Worm (Caenorhabditis elegans): ENCODE measurements around the gene gei-13.

DNA sequence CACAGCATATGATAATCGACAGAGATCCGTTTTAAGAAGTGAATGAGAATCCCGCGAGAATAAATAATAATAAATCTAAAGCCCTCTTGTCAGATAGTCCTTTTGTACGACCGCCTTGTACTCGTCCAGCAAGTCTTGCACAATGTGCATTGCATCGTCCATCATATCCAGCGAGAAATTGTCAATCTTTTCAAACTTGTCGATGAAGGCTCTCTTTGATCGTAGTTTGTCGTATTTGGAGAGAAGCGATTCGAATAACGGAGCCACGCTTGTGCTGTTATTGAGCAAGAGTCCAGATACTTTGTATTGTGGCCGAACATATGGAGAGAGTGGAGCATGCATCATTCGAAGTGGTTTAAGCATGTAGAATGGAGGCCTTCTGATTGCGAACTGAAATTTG is 10.3 kb downstream of the gei-13 start:
- TF ChIP-seq eyg-1 (tag; optimal IDR thresholded peaks at IDR 0.05): no peak
- TF ChIP-seq unc-55 (GFP tag; optimal IDR thresholded peaks at IDR 0.05): no peak
- no peak for TF ChIP-seq K02D7.2 (tag; optimal IDR thresholded peaks at IDR 0.05)
- no peak for TF ChIP-seq tbx-2 (tag; optimal IDR thresholded peaks at IDR 0.05)
- no peak for TF ChIP-seq nhr-11 (tag; optimal IDR thresholded peaks at IDR 0.05)
- TF ChIP-seq ceh-45 (GFP tag; IDR thresholded peaks at IDR 0.05): no peak
